Worm (Caenorhabditis elegans): Measurements from ENCODE around the gene mdt-9.

DNA sequence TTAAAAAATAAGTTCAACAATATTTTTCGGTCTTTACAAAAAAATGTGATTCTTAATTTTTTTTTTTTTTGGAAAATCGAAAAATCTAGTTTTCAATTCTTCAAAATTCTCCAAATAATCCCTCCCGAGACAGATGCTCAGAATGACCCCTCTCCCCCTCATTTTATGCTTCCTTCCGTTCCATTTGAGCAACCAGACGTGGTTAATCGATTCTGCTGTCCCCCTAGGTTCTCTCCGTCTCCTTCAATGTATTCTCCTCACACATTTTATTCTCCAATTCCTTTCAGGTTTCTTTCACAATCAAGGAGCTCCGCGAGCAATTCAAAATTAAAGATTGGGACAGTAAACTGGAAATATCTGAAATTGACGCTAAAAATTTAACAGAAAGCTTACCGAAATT is 11.3 kb upstream of the mdt-9 start:
- TF ChIP-seq dmd-4 (tag; optimal IDR thresholded peaks at IDR 0.05; ENCODE audit: borderline replicate concordance): no peak
- no peak for TF ChIP-seq pax-1 (tag; optimal IDR thresholded peaks at IDR 0.05)
